Worm (Caenorhabditis elegans) whole organism, young adult: ENCODE results near the gene ppgn-1.

Experiments used
- F39B2.1 ChIP-seq: fragments of 200-800 bp; sonication (Bioruptor generic); IDR thresholded peaks from 2 replicates; pipeline ENCODE4 v1.3.6; 2022; ENCODE audit warnings: missing genetic modification reagents, missing genetic modification characterization, missing compliant biosample characterization
- T26A5.8 ChIP-seq: sonication (generic microtip); optimal IDR thresholded peaks from 2 replicates; lab custom pipeline; 2016; ENCODE audit warnings: missing genetic modification characterization, missing compliant biosample characterization
- aptf-2 ChIP-seq: fragments of 200-800 bp; sonication (Bioruptor generic); conservative IDR thresholded peaks from 2 replicates; pipeline ENCODE4 v1.3.6; 2022; ENCODE audit warnings: missing genetic modification reagents, missing genetic modification characterization, missing compliant biosample characterization
- madf-6 ChIP-seq: fragments of 200-800 bp; sonication (Bioruptor generic); IDR thresholded peaks from 2 replicates; pipeline ENCODE4 v1.3.6; 2022; ENCODE audit warnings: missing genetic modification reagents, missing genetic modification characterization, missing compliant biosample characterization
- nhr-90 ChIP-seq: sonication (generic microtip); optimal IDR thresholded peaks from 2 replicates; lab custom pipeline; 2016; ENCODE audit warnings: missing genotype, mild to moderate bottlenecking, missing genetic modification characterization, missing compliant biosample characterization
- pha-4 ChIP-seq: fragments of 150-350 bp; sonication (generic microtip); optimal IDR thresholded peaks from 2 replicates; lab custom pipeline; 2014; ENCODE audit warnings: missing biosample characterization, missing genetic modification reagents, missing genetic modification characterization
- sea-2 ChIP-seq: fragments of 200-800 bp; sonication (Bioruptor generic); IDR thresholded peaks from 2 replicates; pipeline ENCODE4 v1.3.6; 2022; ENCODE audit warnings: missing genetic modification characterization, missing compliant biosample characterization
- sptf-2 ChIP-seq: fragments of 200-800 bp; sonication (Bioruptor generic); optimal IDR thresholded peaks from 2 replicates; lab custom pipeline; 2018; ENCODE audit warnings: mild to moderate bottlenecking, missing genetic modification characterization, missing compliant biosample characterization

- TF ChIP-seq T26A5.8 (tag; lab: Kevin White, UChicago) (no peak), aptf-2 (no peak), sea-2 (no peak), nhr-90 (no peak), madf-6 (GFP tag; lab: Robert Waterston, UW) (no peak), sptf-2 (GFP tag; lab: Kevin White, UChicago) (no peak), pha-4 (tag; lab: Kevin White, UChicago) (no peak), F39B2.1 (GFP tag; lab: Robert Waterston, UW) (no peak)
Measured at ce11 chrIV:2315545-2315995, 33.1 kb downstream of the ppgn-1 start, which contains the start of gene vha-3.
